Fruit fly (Drosophila melanogaster) whole organism, pupa: Measurements from ENCODE around the gene Pak.

Experiments used
- EcR ChIP-seq: fragments of 200-800 bp; sonication (Bioruptor generic); optimal IDR thresholded peaks from 3 replicates; lab custom pipeline; 2019; ENCODE audit warnings: missing biosample characterization, missing genetic modification characterization, mild to moderate bottlenecking, moderate library complexity, missing genetic modification reagents
- gl ChIP-seq: fragments of 200-800 bp; sonication (Bioruptor generic); optimal IDR thresholded peaks from 2 replicates; lab custom pipeline; 2018; ENCODE audit warnings: missing biosample characterization, mild to moderate bottlenecking, missing genetic modification characterization

dm6 chr3R:6383466-6383769, 32.7 kb downstream of the Pak start:
- TF ChIP-seq EcR (GFP tag; lab: Kevin White, UChicago): peak; percentile 86
- TF ChIP-seq gl (tag; lab: Kevin White, UChicago): no peak
